Fruit fly (Drosophila melanogaster) whole organism, embryonic: Measurements from ENCODE around the gene RabX6.

Experiments used
- Adf1 ChIP-seq: fragments of 200-800 bp; sonication (Bioruptor generic); IDR thresholded peaks from 2 replicates; pipeline ENCODE4 v1.3.6; 2022; ENCODE audit warnings: missing biosample characterization, missing genetic modification characterization
- BEAF-32 ChIP-seq: fragments of 200-800 bp; sonication (Bioruptor generic); optimal IDR thresholded peaks from 3 replicates; lab custom pipeline; 2017; ENCODE audit warnings: missing biosample characterization, missing genetic modification characterization, mild to moderate bottlenecking, moderate library complexity, missing genetic modification reagents
- Bgb ChIP-seq: fragments of 200-800 bp; sonication (Bioruptor generic); IDR thresholded peaks from 2 replicates; pipeline ENCODE4 v1.3.6; 2022; ENCODE audit warnings: missing biosample characterization, missing genetic modification characterization; ENCODE audit not compliant: partially characterized antibody
- CG11723 ChIP-seq: fragments of 200-800 bp; sonication (Bioruptor generic); optimal IDR thresholded peaks from 2 replicates; lab custom pipeline; 2017; ENCODE audit warnings: missing biosample characterization, mild to moderate bottlenecking, missing genetic modification characterization
- CG12071 ChIP-seq: fragments of 200-800 bp; sonication (Bioruptor generic); optimal IDR thresholded peaks from 3 replicates; lab custom pipeline; 2018; ENCODE audit warnings: missing biosample characterization, mild to moderate bottlenecking, missing genetic modification characterization
- CG12219 ChIP-seq: fragments of 200-800 bp; sonication (Bioruptor generic); optimal IDR thresholded peaks from 3 replicates; lab custom pipeline; 2018; ENCODE audit warnings: missing biosample characterization, mild to moderate bottlenecking, missing genetic modification characterization
- CG12744 ChIP-seq: fragments of 200-800 bp; sonication (Bioruptor generic); optimal IDR thresholded peaks from 2 replicates; lab custom pipeline; 2016; ENCODE audit warnings: missing biosample characterization, missing genetic modification characterization
- CG12942 ChIP-seq: fragments of 200-800 bp; sonication (Bioruptor generic); optimal IDR thresholded peaks from 3 replicates; lab custom pipeline; 2016; ENCODE audit warnings: missing biosample characterization, missing genetic modification characterization
- CG14965 ChIP-seq: fragments of 200-800 bp; sonication (Bioruptor generic); optimal IDR thresholded peaks from 2 replicates; lab custom pipeline; 2016; ENCODE audit warnings: missing biosample characterization, missing genetic modification characterization, borderline replicate concordance
- CG15269 ChIP-seq: fragments of 200-800 bp; sonication (Bioruptor generic); optimal IDR thresholded peaks from 2 replicates; lab custom pipeline; 2018; ENCODE audit warnings: missing biosample characterization, mild to moderate bottlenecking, missing genetic modification characterization, moderate library complexity
- CG18262 ChIP-seq: fragments of 200-800 bp; optimal IDR thresholded peaks from 3 replicates; lab custom pipeline; 2019; ENCODE audit warnings: missing biosample characterization, mild to moderate bottlenecking, missing genetic modification characterization, moderate library complexity
- CG18476 ChIP-seq: fragments of 200-800 bp; sonication (Bioruptor generic); optimal IDR thresholded peaks from 2 replicates; lab custom pipeline; 2016; ENCODE audit warnings: missing biosample characterization, mild to moderate bottlenecking, missing genetic modification characterization
- CG2120 ChIP-seq: fragments of 200-800 bp; sonication (Bioruptor generic); optimal IDR thresholded peaks from 3 replicates; lab custom pipeline; 2016; ENCODE audit warnings: missing biosample characterization, missing genetic modification characterization
- CG2889 ChIP-seq: fragments of 200-800 bp; sonication (Bioruptor generic); IDR thresholded peaks from 3 replicates; pipeline ENCODE4 v1.3.6; 2022; ENCODE audit warnings: missing biosample characterization, missing genetic modification characterization
- CG31224 ChIP-seq: fragments of 200-800 bp; sonication (Bioruptor generic); IDR thresholded peaks from 2 replicates; pipeline ENCODE4 v1.3.6; 2022; ENCODE audit warnings: missing biosample characterization, missing genetic modification characterization
- CG3163 ChIP-seq: fragments of 200-800 bp; sonication (Bioruptor generic); optimal IDR thresholded peaks from 3 replicates; lab custom pipeline; 2016; ENCODE audit warnings: missing biosample characterization, missing genetic modification characterization
- CG3281 ChIP-seq: fragments of 200-800 bp; sonication (Bioruptor generic); optimal IDR thresholded peaks from 3 replicates; lab custom pipeline; 2017; ENCODE audit warnings: missing biosample characterization, mild to moderate bottlenecking, missing genetic modification characterization
- CG5245 ChIP-seq: fragments of 200-800 bp; sonication (Bioruptor generic); optimal IDR thresholded peaks from 3 replicates; lab custom pipeline; 2016; ENCODE audit warnings: missing biosample characterization, missing genetic modification characterization
- CG6854 ChIP-seq: fragments of 200-800 bp; sonication (Bioruptor generic); optimal IDR thresholded peaks from 3 replicates; lab custom pipeline; 2017; ENCODE audit warnings: missing biosample characterization, mild to moderate bottlenecking, missing genetic modification characterization
- CG7928 ChIP-seq: fragments of 200-800 bp; sonication (Bioruptor generic); optimal IDR thresholded peaks from 2 replicates; lab custom pipeline; 2017; ENCODE audit warnings: missing biosample characterization, mild to moderate bottlenecking, missing genetic modification characterization
- Doc2 ChIP-seq: fragments of 200-800 bp; sonication (Bioruptor generic); IDR thresholded peaks from 2 replicates; pipeline ENCODE4 v1.3.6; 2022; ENCODE audit warnings: missing biosample characterization, missing genetic modification characterization
- E2f1 ChIP-seq: fragments of 200-800 bp; sonication (Bioruptor generic); IDR thresholded peaks from 2 replicates; pipeline ENCODE4 v1.3.6; 2022; ENCODE audit warnings: missing biosample characterization, missing genetic modification characterization
- Eip74EF ChIP-seq, 2 experiments: fragments of 200-800 bp in 1 of 2; fragments of >200 bp in 1 of 2; sonication (Bioruptor generic) in 1 of 2; optimal IDR thresholded peaks; 2 replicates each; lab custom pipeline; 2017 to 2019; ENCODE audit warnings: missing biosample characterization in 2 of 2, missing genetic modification characterization in 2 of 2, mild to moderate bottlenecking in 1 of 2, moderate library complexity in 1 of 2
- H15 ChIP-seq: fragments of 200-800 bp; sonication (Bioruptor generic); IDR thresholded peaks from 3 replicates; pipeline ENCODE4 v1.3.6; 2022; ENCODE audit warnings: missing biosample characterization, missing genetic modification characterization
- Hmr ChIP-seq: fragments of 200-800 bp; sonication (Bioruptor generic); optimal IDR thresholded peaks from 3 replicates; lab custom pipeline; 2017; ENCODE audit warnings: mild to moderate bottlenecking, missing biosample characterization, missing genetic modification reagents, missing genetic modification characterization
- Hsf ChIP-seq: fragments of 200-800 bp; sonication (Bioruptor generic); optimal IDR thresholded peaks from 3 replicates; lab custom pipeline; 2016; ENCODE audit warnings: missing biosample characterization, missing genetic modification characterization
- Jarid2 ChIP-seq: fragments of 200-800 bp; sonication (Bioruptor generic); optimal IDR thresholded peaks from 3 replicates; lab custom pipeline; 2017; ENCODE audit warnings: mild to moderate bottlenecking, missing biosample characterization, missing genetic modification reagents, missing genetic modification characterization
- Lim3 ChIP-seq: fragments of 200-800 bp; sonication (Bioruptor generic); IDR thresholded peaks from 2 replicates; pipeline ENCODE4 v1.3.6; 2022; ENCODE audit warnings: missing biosample characterization, missing genetic modification characterization
- Myb ChIP-seq: fragments of 200-800 bp; sonication (Bioruptor generic); optimal IDR thresholded peaks from 2 replicates; lab custom pipeline; 2016; ENCODE audit warnings: missing biosample characterization, missing genetic modification characterization
- NC2β ChIP-seq: fragments of 200-800 bp; sonication (Bioruptor generic); optimal IDR thresholded peaks from 2 replicates; lab custom pipeline; 2016; ENCODE audit warnings: missing biosample characterization, missing genetic modification characterization
- Scr ChIP-seq: fragments of 200-800 bp; sonication (Bioruptor generic); IDR thresholded peaks from 2 replicates; pipeline ENCODE4 v1.3.6; 2022; ENCODE audit warnings: missing biosample characterization, missing genetic modification characterization; ENCODE audit not compliant: partially characterized antibody
- Sin3A ChIP-seq: fragments of >200 bp; optimal IDR thresholded peaks from 2 replicates; lab custom pipeline; 2018
- Sox100B ChIP-seq: fragments of 200-800 bp; sonication (Bioruptor generic); optimal IDR thresholded peaks from 3 replicates; lab custom pipeline; 2018; ENCODE audit warnings: missing biosample characterization, mild to moderate bottlenecking, missing genetic modification characterization
- Tbp ChIP-seq: fragments of >200 bp; optimal IDR thresholded peaks from 2 replicates; lab custom pipeline; 2018; ENCODE audit warnings: missing biosample characterization, missing genetic modification characterization
- aop ChIP-seq: fragments of 200-800 bp; sonication (Bioruptor generic); IDR thresholded peaks from 2 replicates; pipeline ENCODE4 v1.3.6; 2022; ENCODE audit warnings: missing biosample characterization, missing genetic modification characterization
- ara ChIP-seq: fragments of 200-800 bp; sonication (Bioruptor generic); IDR thresholded peaks from 2 replicates; pipeline ENCODE4 v1.3.6; 2022; ENCODE audit warnings: missing biosample characterization, missing genetic modification characterization
- bigmax ChIP-seq: fragments of 200-800 bp; sonication (Bioruptor generic); optimal IDR thresholded peaks from 2 replicates; lab custom pipeline; 2018; ENCODE audit warnings: missing biosample characterization, mild to moderate bottlenecking, missing genetic modification characterization
- chif ChIP-seq, 2 experiments: fragments of 200-800 bp; sonication (Bioruptor generic); optimal IDR thresholded peaks; 3 replicates each; lab custom pipeline; 2016; ENCODE audit warnings: missing biosample characterization in 2 of 2, missing genetic modification characterization in 2 of 2
- crp ChIP-seq, 2 experiments: fragments of 200-800 bp; sonication (Bioruptor generic); optimal IDR thresholded peaks; 2 replicates in 1 of 2; 3 replicates in 1 of 2; lab custom pipeline; 2017; ENCODE audit warnings: missing biosample characterization in 2 of 2, missing genetic modification characterization in 2 of 2, mild to moderate bottlenecking in 1 of 2, moderate library complexity in 1 of 2
- dan ChIP-seq: fragments of 200-800 bp; sonication (Bioruptor generic); IDR thresholded peaks from 2 replicates; pipeline ENCODE4 v1.3.6; 2022; ENCODE audit warnings: missing biosample characterization, missing genetic modification characterization
- dpn ChIP-seq, 2 experiments: fragments of 200-800 bp; sonication (Bioruptor generic); optimal IDR thresholded peaks; 3 replicates each; lab custom pipeline; 2016; ENCODE audit warnings: missing biosample characterization in 2 of 2, missing genetic modification characterization in 2 of 2
- emc ChIP-seq: fragments of 200-800 bp; sonication (Bioruptor generic); optimal IDR thresholded peaks from 2 replicates; lab custom pipeline; 2016; ENCODE audit warnings: missing biosample characterization, missing genetic modification characterization
- insv ChIP-seq, 2 experiments: fragments of 200-800 bp; sonication (Bioruptor generic); optimal IDR thresholded peaks; 3 replicates each; lab custom pipeline; 2016 to 2018; ENCODE audit warnings: missing biosample characterization in 2 of 2, missing genetic modification characterization in 2 of 2
- kah ChIP-seq: fragments of 200-800 bp; sonication (Bioruptor generic); optimal IDR thresholded peaks from 2 replicates; lab custom pipeline; 2018; ENCODE audit warnings: missing biosample characterization, mild to moderate bottlenecking, missing genetic modification characterization
- knrl ChIP-seq: fragments of 200-800 bp; sonication (Bioruptor generic); IDR thresholded peaks from 3 replicates; pipeline ENCODE4 v1.3.6; 2022; ENCODE audit warnings: missing biosample characterization, missing genetic modification characterization; ENCODE audit not compliant: partially characterized antibody
- lilli ChIP-seq: fragments of 200-800 bp; sonication (Bioruptor generic); optimal IDR thresholded peaks from 3 replicates; lab custom pipeline; 2016; ENCODE audit warnings: missing biosample characterization, missing genetic modification characterization
- repo ChIP-seq: fragments of 200-800 bp; sonication (Bioruptor generic); optimal IDR thresholded peaks from 2 replicates; lab custom pipeline; 2016; ENCODE audit warnings: missing biosample characterization, missing genetic modification characterization
- ro ChIP-seq: fragments of 200-800 bp; sonication (Bioruptor generic); IDR thresholded peaks from 2 replicates; pipeline ENCODE4 v1.3.6; 2022; ENCODE audit warnings: missing biosample characterization, missing genetic modification characterization
- sens-2 ChIP-seq: fragments of 200-800 bp; sonication (Bioruptor generic); IDR thresholded peaks from 2 replicates; pipeline ENCODE4 v1.3.6; 2022; ENCODE audit warnings: missing biosample characterization, missing genetic modification characterization
- so ChIP-seq: fragments of 200-800 bp; sonication (Bioruptor generic); IDR thresholded peaks from 3 replicates; pipeline ENCODE4 v1.3.6; 2022; ENCODE audit warnings: missing biosample characterization, missing genetic modification characterization

Gene RabX6

DNA sequence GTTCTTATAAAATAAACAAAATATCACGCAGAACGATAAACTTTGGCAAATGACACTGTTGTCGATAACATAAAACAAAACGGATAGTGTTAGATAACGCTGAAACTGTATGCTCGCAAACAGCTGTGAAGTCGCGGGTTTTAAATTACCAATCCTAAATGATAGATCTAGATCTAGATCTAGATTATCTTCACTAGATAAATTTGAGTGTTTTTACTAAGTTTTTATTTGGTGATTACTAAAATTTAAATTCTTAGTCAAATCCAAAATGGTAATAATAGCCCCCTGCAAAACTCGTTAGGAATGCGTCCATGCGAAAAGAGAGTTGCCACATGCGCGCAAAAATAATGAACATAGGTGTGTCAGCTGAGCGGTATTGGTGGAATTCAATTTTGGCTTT is 36.3 kb upstream of the RabX6 start, which contains the start of the genes MED30 and Rev1 (continued):
- 0 out of 2 replicates have a peak, but pooled peaks have one; percentile 46 for TF ChIP-seq dan (GFP tag; lab: Robert Waterston, UW)
- TF ChIP-seq crp (GFP tag; optimal IDR thresholded peaks at IDR 0.05; lab: Kevin White, UChicago) = peak; percentile 93 to 97
- TF ChIP-seq chif (GFP tag; optimal IDR thresholded peaks at IDR 0.05; lab: Kevin White, UChicago) = peak; percentile 93 to 95
- peak; percentile 82 for TF ChIP-seq CG2889 (GFP tag; lab: Robert Waterston, UW)
- TF ChIP-seq CG5245 = peak; percentile 94
- TF ChIP-seq CG12942 (GFP tag; lab: Kevin White, UChicago) = peak; percentile 96
- TF ChIP-seq so (GFP tag; lab: Robert Waterston, UW) = peak; percentile 88; the same call in 2 of the 3 replicates
- TF ChIP-seq bigmax (GFP tag; lab: Kevin White, UChicago) = peak; percentile 42
- TF ChIP-seq CG3163 = peak; percentile 89
- peak; percentile 84 for TF ChIP-seq E2f1 (GFP tag; lab: Robert Waterston, UW)
- TF ChIP-seq Myb (GFP tag; lab: Kevin White, UChicago) = peak; percentile 88
- TF ChIP-seq CG3281 = peak; percentile 91
- TF ChIP-seq emc (GFP tag; lab: Kevin White, UChicago) = peak; percentile 89
- TF ChIP-seq CG18262 (tag; lab: Kevin White, UChicago) = peak; percentile 87
- peak; percentile 86 for TF ChIP-seq CG12071
- peak; percentile 79 for TF ChIP-seq aop (GFP tag; lab: Robert Waterston, UW)
- peak; percentile 86 for TF ChIP-seq ara
- peak in 1 of 2 experiments; percentile 62 for TF ChIP-seq insv (GFP tag; optimal IDR thresholded peaks at IDR 0.05; lab: Kevin White, UChicago)
- TF ChIP-seq CG12219 (GFP tag; lab: Kevin White, UChicago) = peak; percentile 87
- peak; percentile 85 for TF ChIP-seq CG6854 (GFP tag; lab: Kevin White, UChicago)
- TF ChIP-seq Adf1 (GFP tag; lab: Robert Waterston, UW) = peak; percentile 73
- TF ChIP-seq Sin3A (lab: Kevin White, UChicago) = peak; percentile 68
- no peak for TF ChIP-seq Tbp (GFP tag; lab: Kevin White, UChicago)
- peak; percentile 52 for TF ChIP-seq Scr (GFP tag; lab: Robert Waterston, UW)
- TF ChIP-seq repo (GFP tag; lab: Kevin White, UChicago) = peak; percentile 95
- TF ChIP-seq ro = no peak
- TF ChIP-seq Jarid2 (GFP tag; lab: Kevin White, UChicago) = peak; percentile 59
- peak; percentile 98 for TF ChIP-seq lilli (GFP tag; lab: Kevin White, UChicago)
- 0 out of 3 replicates have a peak, but pooled peaks have one; percentile 29 for TF ChIP-seq knrl (GFP tag; lab: Robert Waterston, UW)
- TF ChIP-seq NC2β (GFP tag; lab: Kevin White, UChicago) = peak; percentile 96
- peak; percentile 60 for TF ChIP-seq BEAF-32
- TF ChIP-seq Hmr (GFP tag; lab: Kevin White, UChicago) = peak; percentile 96
- peak; percentile 91 for TF ChIP-seq CG18476 (GFP tag; lab: Kevin White, UChicago)
- peak; percentile 83 for TF ChIP-seq Sox100B (GFP tag; lab: Kevin White, UChicago)
- peak; percentile 88 for TF ChIP-seq CG11723 (GFP tag; lab: Kevin White, UChicago)
- TF ChIP-seq Lim3 (GFP tag; lab: Robert Waterston, UW) = 0 out of 2 replicates have a peak, but pooled peaks have one; percentile 5
- peak; percentile 66 for TF ChIP-seq kah (GFP tag; lab: Kevin White, UChicago)
- TF ChIP-seq Bgb (GFP tag; lab: Robert Waterston, UW) = peak; percentile 41; the same call in 1 of the 2 replicates
- TF ChIP-seq CG12744 (GFP tag; lab: Kevin White, UChicago) = peak; percentile 92
- 0 out of 2 replicates have a peak, but pooled peaks have one; percentile 11 for TF ChIP-seq Doc2 (GFP tag; lab: Robert Waterston, UW)
- peak; percentile 88 for TF ChIP-seq H15 (GFP tag; lab: Robert Waterston, UW)
- TF ChIP-seq CG7928 (GFP tag; lab: Kevin White, UChicago) = peak; percentile 75
- TF ChIP-seq CG15269 (tag; lab: Kevin White, UChicago) = peak; percentile 93
- peak; percentile 87 for TF ChIP-seq CG31224 (GFP tag; lab: Robert Waterston, UW)
- peak; percentile 99 for TF ChIP-seq CG2120 (GFP tag; lab: Kevin White, UChicago)
- TF ChIP-seq sens-2 (GFP tag; lab: Robert Waterston, UW) = 0 out of 2 replicates have a peak, but pooled peaks have one; percentile 55
- peak in 1 of 2 experiments; percentile 83 for TF ChIP-seq Eip74EF (GFP tag; optimal IDR thresholded peaks at IDR 0.05; lab: Kevin White, UChicago)
- peak; percentile 35 for TF ChIP-seq CG14965 (GFP tag; lab: Kevin White, UChicago)
- TF ChIP-seq Hsf (GFP tag; lab: Kevin White, UChicago) = peak; percentile 97
- peak; percentile 97 for TF ChIP-seq dpn (GFP tag; optimal IDR thresholded peaks at IDR 0.05; lab: Kevin White, UChicago)
